Fruit fly (Drosophila melanogaster) whole organism, embryonic: ENCODE measurements around the gene swa.

Source experiments
- B-H2 ChIP-seq: fragments of 200-800 bp; sonication (Bioruptor generic); optimal IDR thresholded peaks from 2 replicates; lab custom pipeline; 2018; ENCODE audit warnings: missing biosample characterization, mild to moderate bottlenecking, missing genetic modification characterization
- CG10147 ChIP-seq: fragments of 200-800 bp; sonication (Bioruptor generic); optimal IDR thresholded peaks from 2 replicates; lab custom pipeline; 2019; ENCODE audit warnings: missing biosample characterization, mild to moderate bottlenecking, missing genetic modification characterization, moderate library complexity
- CG10321 ChIP-seq: fragments of 200-800 bp; sonication (Bioruptor generic); IDR thresholded peaks from 2 replicates; pipeline ENCODE4 v1.3.6; 2022; ENCODE audit warnings: missing biosample characterization, missing genetic modification characterization
- CG10543 ChIP-seq: fragments of 200-800 bp; sonication (Bioruptor generic); optimal IDR thresholded peaks from 3 replicates; lab custom pipeline; 2017; ENCODE audit warnings: missing biosample characterization, mild to moderate bottlenecking, missing genetic modification characterization, moderate library complexity
- CG11696 ChIP-seq: fragments of 200-800 bp; sonication (Bioruptor generic); IDR thresholded peaks from 2 replicates; pipeline ENCODE4 v1.3.6; 2022; ENCODE audit warnings: missing biosample characterization, missing genetic modification characterization
- CG11723 ChIP-seq: fragments of 200-800 bp; sonication (Bioruptor generic); optimal IDR thresholded peaks from 2 replicates; lab custom pipeline; 2017; ENCODE audit warnings: missing biosample characterization, mild to moderate bottlenecking, missing genetic modification characterization
- CG12769 ChIP-seq: fragments of 200-800 bp; sonication (Bioruptor generic); optimal IDR thresholded peaks from 2 replicates; lab custom pipeline; 2019; ENCODE audit warnings: missing biosample characterization, mild to moderate bottlenecking, missing genetic modification characterization, moderate library complexity
- CG13424 ChIP-seq: fragments of 200-800 bp; sonication (Bioruptor generic); optimal IDR thresholded peaks from 2 replicates; lab custom pipeline; 2019; ENCODE audit warnings: missing biosample characterization, mild to moderate bottlenecking, missing genetic modification characterization, moderate library complexity
- CG14441 ChIP-seq: fragments of 200-800 bp; sonication (Bioruptor generic); IDR thresholded peaks from 2 replicates; pipeline ENCODE4 v1.3.6; 2022; ENCODE audit warnings: missing biosample characterization, missing genetic modification characterization
- CG15011 ChIP-seq: fragments of 200-800 bp; sonication (Bioruptor generic); optimal IDR thresholded peaks from 3 replicates; lab custom pipeline; 2018; ENCODE audit warnings: missing biosample characterization, mild to moderate bottlenecking, missing genetic modification characterization
- CG17359 ChIP-seq: fragments of 200-800 bp; sonication (Bioruptor generic); optimal IDR thresholded peaks from 3 replicates; lab custom pipeline; 2018; ENCODE audit warnings: missing biosample characterization, mild to moderate bottlenecking, missing genetic modification characterization, moderate library complexity
- CG30431 ChIP-seq: fragments of 200-800 bp; sonication (Bioruptor generic); optimal IDR thresholded peaks from 2 replicates; lab custom pipeline; 2017; ENCODE audit warnings: missing biosample characterization, missing genetic modification characterization
- CG4282 ChIP-seq: fragments of 200-800 bp; sonication (Bioruptor generic); optimal IDR thresholded peaks from 2 replicates; lab custom pipeline; 2016; ENCODE audit warnings: missing biosample characterization, missing genetic modification characterization
- CG6791 ChIP-seq: fragments of 200-800 bp; sonication (Bioruptor generic); IDR thresholded peaks from 3 replicates; pipeline ENCODE4 v1.3.6; 2022; ENCODE audit warnings: missing biosample characterization, missing genetic modification characterization; ENCODE audit not compliant: partially characterized antibody
- CG6854 ChIP-seq: fragments of 200-800 bp; sonication (Bioruptor generic); optimal IDR thresholded peaks from 3 replicates; lab custom pipeline; 2017; ENCODE audit warnings: missing biosample characterization, mild to moderate bottlenecking, missing genetic modification characterization
- CG7839 ChIP-seq: fragments of 200-800 bp; sonication (Bioruptor generic); optimal IDR thresholded peaks from 3 replicates; lab custom pipeline; 2018; ENCODE audit warnings: missing biosample characterization, mild to moderate bottlenecking, missing genetic modification characterization, moderate library complexity
- CG8281 ChIP-seq: fragments of 200-800 bp; sonication (Bioruptor generic); optimal IDR thresholded peaks from 2 replicates; lab custom pipeline; 2018; ENCODE audit warnings: missing biosample characterization, mild to moderate bottlenecking, missing genetic modification characterization, moderate library complexity
- CG8290 ChIP-seq, 3 experiments: fragments of 200-800 bp; sonication (Bioruptor generic); optimal IDR thresholded peaks; 2 replicates each; lab custom pipeline; 2016 to 2019; ENCODE audit warnings: missing biosample characterization in 3 of 3, missing genetic modification characterization in 3 of 3, mild to moderate bottlenecking in 2 of 3, moderate library complexity in 1 of 3
- CG8944 ChIP-seq: fragments of 200-800 bp; sonication (Bioruptor generic); optimal IDR thresholded peaks from 3 replicates; lab custom pipeline; 2016; ENCODE audit warnings: missing biosample characterization, missing genetic modification characterization
- CG9876 ChIP-seq: fragments of 200-800 bp; sonication (Bioruptor generic); optimal IDR thresholded peaks from 2 replicates; lab custom pipeline; 2016; ENCODE audit warnings: missing biosample characterization, missing genetic modification characterization
- Dad ChIP-seq: fragments of 200-800 bp; sonication (Bioruptor generic); optimal IDR thresholded peaks from 3 replicates; lab custom pipeline; 2016; ENCODE audit warnings: missing biosample characterization, missing genetic modification characterization
- Dek ChIP-seq: fragments of 200-800 bp; sonication (Bioruptor generic); optimal IDR thresholded peaks from 3 replicates; lab custom pipeline; 2019; ENCODE audit warnings: missing biosample characterization, mild to moderate bottlenecking, missing genetic modification characterization, moderate library complexity
- Doc3 ChIP-seq: fragments of 200-800 bp; sonication (Bioruptor generic); IDR thresholded peaks from 3 replicates; pipeline ENCODE4 v1.3.6; 2022; ENCODE audit warnings: missing biosample characterization, missing genetic modification characterization; ENCODE audit not compliant: partially characterized antibody
- Dref ChIP-seq: fragments of 200-800 bp; sonication (Bioruptor generic); IDR thresholded peaks from 2 replicates; pipeline ENCODE4 v1.3.6; 2022; ENCODE audit warnings: missing biosample characterization, missing genetic modification characterization
- Drgx ChIP-seq: fragments of 200-800 bp; sonication (Bioruptor generic); IDR thresholded peaks from 2 replicates; pipeline ENCODE4 v1.3.6; 2022; ENCODE audit warnings: missing biosample characterization, missing genetic modification characterization
- Elba2 ChIP-seq: fragments of 200-800 bp; sonication (Bioruptor generic); optimal IDR thresholded peaks from 3 replicates; lab custom pipeline; 2016; ENCODE audit warnings: missing biosample characterization, missing genetic modification characterization
- GATAe ChIP-seq: fragments of 200-800 bp; sonication (Bioruptor generic); conservative IDR thresholded peaks from 2 replicates; pipeline ENCODE4 v1.3.6; 2022; ENCODE audit warnings: missing biosample characterization, missing genetic modification characterization
- Gug ChIP-seq: fragments of 200-800 bp; sonication (Bioruptor generic); IDR thresholded peaks from 4 replicates; pipeline ENCODE4 v1.3.6; 2022; ENCODE audit warnings: missing biosample characterization, missing genetic modification characterization
- Hmr ChIP-seq: fragments of 200-800 bp; sonication (Bioruptor generic); optimal IDR thresholded peaks from 3 replicates; lab custom pipeline; 2017; ENCODE audit warnings: mild to moderate bottlenecking, missing biosample characterization, missing genetic modification reagents, missing genetic modification characterization
- Lpt ChIP-seq: fragments of >200 bp; optimal IDR thresholded peaks from 2 replicates; lab custom pipeline; 2018; ENCODE audit warnings: missing biosample characterization, missing genetic modification characterization
- NC2β ChIP-seq: fragments of 200-800 bp; sonication (Bioruptor generic); optimal IDR thresholded peaks from 2 replicates; lab custom pipeline; 2016; ENCODE audit warnings: missing biosample characterization, missing genetic modification characterization
- Rfx ChIP-seq: fragments of 200-800 bp; sonication (Bioruptor generic); IDR thresholded peaks from 2 replicates; pipeline ENCODE4 v1.3.6; 2022; ENCODE audit warnings: missing biosample characterization, missing genetic modification characterization
- Sry-β ChIP-seq: fragments of 200-800 bp; sonication (Bioruptor generic); optimal IDR thresholded peaks from 2 replicates; lab custom pipeline; 2018; ENCODE audit warnings: missing biosample characterization, mild to moderate bottlenecking, missing genetic modification characterization, moderate library complexity
- Sry-δ ChIP-seq: fragments of 200-800 bp; sonication (Bioruptor generic); optimal IDR thresholded peaks from 2 replicates; lab custom pipeline; 2016; ENCODE audit warnings: missing biosample characterization, missing genetic modification characterization
- Vsx1 ChIP-seq: fragments of 200-800 bp; sonication (Bioruptor generic); optimal IDR thresholded peaks from 2 replicates; lab custom pipeline; 2017; ENCODE audit warnings: missing biosample characterization, mild to moderate bottlenecking, missing genetic modification characterization, missing genetic modification reagents
- YL-1 ChIP-seq: fragments of 200-800 bp; sonication (Bioruptor generic); optimal IDR thresholded peaks from 3 replicates; lab custom pipeline; 2017; ENCODE audit warnings: missing biosample characterization, mild to moderate bottlenecking, missing genetic modification characterization
- bsh ChIP-seq, 2 experiments: fragments of 200-800 bp; sonication (Bioruptor generic); optimal IDR thresholded peaks; 2 replicates each; lab custom pipeline; 2017 to 2018; ENCODE audit warnings: mild to moderate bottlenecking in 2 of 2, missing biosample characterization in 2 of 2, missing genetic modification characterization in 2 of 2, moderate library complexity in 1 of 2
- dan ChIP-seq: fragments of 200-800 bp; sonication (Bioruptor generic); IDR thresholded peaks from 2 replicates; pipeline ENCODE4 v1.3.6; 2022; ENCODE audit warnings: missing biosample characterization, missing genetic modification characterization
- emc ChIP-seq: fragments of 200-800 bp; sonication (Bioruptor generic); optimal IDR thresholded peaks from 2 replicates; lab custom pipeline; 2016; ENCODE audit warnings: missing biosample characterization, missing genetic modification characterization
- hb ChIP-seq: fragments of 200-800 bp; sonication (Bioruptor generic); IDR thresholded peaks from 3 replicates; pipeline ENCODE4 v1.3.6; 2022; ENCODE audit warnings: missing biosample characterization, missing genetic modification characterization; ENCODE audit not compliant: partially characterized antibody
- inv ChIP-seq: fragments of 200-800 bp; sonication (Bioruptor generic); IDR thresholded peaks from 2 replicates; pipeline ENCODE4 v1.3.6; 2022; ENCODE audit warnings: missing biosample characterization, missing genetic modification characterization; ENCODE audit not compliant: partially characterized antibody
- lilli ChIP-seq: fragments of 200-800 bp; sonication (Bioruptor generic); optimal IDR thresholded peaks from 3 replicates; lab custom pipeline; 2016; ENCODE audit warnings: missing biosample characterization, missing genetic modification characterization
- lov ChIP-seq, 2 experiments: fragments of 200-800 bp in 1 of 2; fragments of >200 bp in 1 of 2; sonication (Bioruptor generic) in 1 of 2; IDR thresholded peaks in 1 of 2; optimal IDR thresholded peaks in 1 of 2; 2 replicates in 1 of 2; 3 replicates in 1 of 2; pipeline versions ENCODE4 v1.3.6 to Lab custom; 2017 to 2022; ENCODE audit warnings: missing biosample characterization in 1 of 2, missing genetic modification characterization in 1 of 2
- rib ChIP-seq: fragments of 200-800 bp; sonication (Bioruptor generic); IDR thresholded peaks from 2 replicates; pipeline ENCODE4 v1.3.6; 2022; ENCODE audit warnings: missing biosample characterization, missing genetic modification characterization
- row ChIP-seq: fragments of 200-800 bp; sonication (Bioruptor generic); IDR thresholded peaks from 3 replicates; pipeline ENCODE4 v1.3.6; 2022; ENCODE audit warnings: missing biosample characterization, missing genetic modification characterization
- sim ChIP-seq: fragments of 200-800 bp; sonication (Bioruptor generic); IDR thresholded peaks from 2 replicates; pipeline ENCODE4 v1.3.6; 2022; ENCODE audit warnings: missing biosample characterization, missing genetic modification characterization
- sqz ChIP-seq: fragments of 200-800 bp; sonication (Bioruptor generic); optimal IDR thresholded peaks from 3 replicates; lab custom pipeline; 2018; ENCODE audit warnings: missing biosample characterization, mild to moderate bottlenecking, missing genetic modification characterization
- tap ChIP-seq: fragments of 200-800 bp; optimal IDR thresholded peaks from 3 replicates; lab custom pipeline; 2019; ENCODE audit warnings: missing biosample characterization, mild to moderate bottlenecking, missing genetic modification characterization, moderate library complexity
- trem ChIP-seq: fragments of 200-800 bp; optimal IDR thresholded peaks from 3 replicates; lab custom pipeline; 2019; ENCODE audit warnings: missing biosample characterization, mild to moderate bottlenecking, missing genetic modification characterization, moderate library complexity
- ttk ChIP-seq: fragments of 200-800 bp; sonication (Bioruptor generic); IDR thresholded peaks from 2 replicates; pipeline ENCODE4 v2.1.2; 2022; ENCODE audit warnings: missing biosample characterization, missing genetic modification characterization

swa gene

dm6 chrX:6366357-6366691 lies 816 bp upstream of the swa start (continued):
- TF ChIP-seq CG4282 (peak; percentile 49), sqz (GFP tag; lab: Kevin White, UChicago) (no peak), Gug (GFP tag; lab: Robert Waterston, UW) (peak; percentile 93), Elba2 (GFP tag; lab: Kevin White, UChicago) (no peak), Dref (0 out of 2 replicates have a peak, but pooled peaks have one; percentile 28), sim (no peak), GATAe (GFP tag; lab: Robert Waterston, UW) (peak; percentile 53; the same call in 1 of the 2 replicates), tap (peak; percentile 82), Vsx1 (GFP tag; lab: Kevin White, UChicago) (peak; percentile 42), Sry-δ (GFP tag; lab: Kevin White, UChicago) (peak; percentile 37), CG30431 (GFP tag; lab: Kevin White, UChicago) (peak; percentile 45), bsh (GFP tag; optimal IDR thresholded peaks at IDR 0.05; lab: Kevin White, UChicago) (peak; percentile 51 to 71), Dek (peak; percentile 88), rib (GFP tag; lab: Robert Waterston, UW) (peak; percentile 94), CG8281 (tag; lab: Kevin White, UChicago) (peak; percentile 54), CG6791 (no peak), CG9876 (peak; percentile 68), row (GFP tag; lab: Robert Waterston, UW) (peak; percentile 92), CG14441 (GFP tag; lab: Robert Waterston, UW) (peak; percentile 90), Doc3 (GFP tag; lab: Robert Waterston, UW) (no peak), CG8290 (GFP tag; optimal IDR thresholded peaks at IDR 0.05; lab: Kevin White, UChicago) (no peak), CG8290 (tag; optimal IDR thresholded peaks at IDR 0.05; lab: Kevin White, UChicago) (peak in 1 of 2 experiments; percentile 98), emc (GFP tag; lab: Kevin White, UChicago) (peak; percentile 48), YL-1 (GFP tag; lab: Kevin White, UChicago) (peak; percentile 14), Lpt (GFP tag; lab: Kevin White, UChicago) (no peak), CG11723 (GFP tag; lab: Kevin White, UChicago) (peak; percentile 59), CG17359 (tag; lab: Kevin White, UChicago) (peak; percentile 87), CG10147 (GFP tag; lab: Kevin White, UChicago) (peak; percentile 67), CG11696 (GFP tag; lab: Robert Waterston, UW) (peak; percentile 80), trem (tag; lab: Kevin White, UChicago) (peak; percentile 6), CG15011 (GFP tag; lab: Kevin White, UChicago) (peak; percentile 70), B-H2 (peak; percentile 93), CG8944 (GFP tag; lab: Kevin White, UChicago) (peak; percentile 71), CG13424 (tag; lab: Kevin White, UChicago) (peak; percentile 86), CG6854 (GFP tag; lab: Kevin White, UChicago) (peak; percentile 76), Rfx (GFP tag; lab: Robert Waterston, UW) (peak; percentile 96), inv (GFP tag; lab: Robert Waterston, UW) (no peak), CG7839 (tag; lab: Kevin White, UChicago) (peak; percentile 90), Dad (GFP tag; lab: Kevin White, UChicago) (peak; percentile 76), hb (GFP tag; lab: Robert Waterston, UW) (no peak), Hmr (GFP tag; lab: Kevin White, UChicago) (peak; percentile 88), Drgx (GFP tag; lab: Robert Waterston, UW) (peak; percentile 96), NC2β (GFP tag; lab: Kevin White, UChicago) (peak; percentile 45), ttk (GFP tag; lab: Robert Waterston, UW) (peak; percentile 89), CG10543 (GFP tag; lab: Kevin White, UChicago) (peak; percentile 91), CG12769 (tag; lab: Kevin White, UChicago) (peak; percentile 95), lov (optimal IDR thresholded peaks at IDR 0.05; lab: Kevin White, UChicago) (no peak), lov (GFP tag; IDR thresholded peaks at IDR 0.05; lab: Robert Waterston, UW) (peak; percentile 73; the same call in 1 of the 3 replicates), Sry-β (no peak), lilli (GFP tag; lab: Kevin White, UChicago) (peak; percentile 92), CG10321 (GFP tag; lab: Robert Waterston, UW) (peak; percentile 59; the same call in 1 of the 2 replicates), dan (no peak)
